Worm (Caenorhabditis elegans) whole organism, L4 larva: ENCODE results near the gene rps-21.

Source experiments
- F26F4.8 ChIP-seq: fragments of 200-800 bp; sonication (Bioruptor generic); conservative IDR thresholded peaks from 2 replicates; pipeline ENCODE4 v1.3.6; 2022; ENCODE audit warnings: missing genetic modification characterization, missing compliant biosample characterization
- F37D6.2 ChIP-seq: sonication (generic microtip); optimal IDR thresholded peaks from 2 replicates; lab custom pipeline; 2016; ENCODE audit warnings: mild to moderate bottlenecking, missing genetic modification characterization, missing compliant biosample characterization
- F49E8.2 ChIP-seq: sonication (generic microtip); optimal IDR thresholded peaks from 2 replicates; lab custom pipeline; 2016; ENCODE audit warnings: missing compliant biosample characterization, mild to moderate bottlenecking, missing genetic modification characterization, borderline replicate concordance
- T26A8.4 ChIP-seq: fragments of 200-800 bp; sonication (Bioruptor generic); IDR thresholded peaks from 2 replicates; pipeline ENCODE4 v1.3.6; 2022; ENCODE audit warnings: missing genetic modification characterization, missing compliant biosample characterization
- Y48G9A.11 ChIP-seq: fragments of 200-800 bp; sonication (Bioruptor generic); IDR thresholded peaks from 2 replicates; pipeline ENCODE4 v1.3.6; 2022; ENCODE audit warnings: missing genetic modification reagents, missing genetic modification characterization, missing compliant biosample characterization
- Y75B8A.6 ChIP-seq: fragments of 200-800 bp; sonication (Bioruptor generic); IDR thresholded peaks from 2 replicates; pipeline ENCODE4 v1.3.6; 2022; ENCODE audit warnings: missing genetic modification reagents, missing genetic modification characterization, missing compliant biosample characterization
- ZK337.2 ChIP-seq: fragments of 200-800 bp; sonication (Bioruptor generic); IDR thresholded peaks from 2 replicates; pipeline ENCODE4 v1.3.6; 2022; ENCODE audit warnings: missing genetic modification reagents, missing genetic modification characterization, missing compliant biosample characterization
- ZK546.5 ChIP-seq, 2 experiments: sonication (generic microtip); optimal IDR thresholded peaks; 2 replicates each; lab custom pipeline; 2017; ENCODE audit warnings: missing biosample characterization in 2 of 2, missing genetic modification characterization in 2 of 2
- aha-1 ChIP-seq: fragments of 150-350 bp; peaks from one replicate; lab custom pipeline; 2014; ENCODE audit warnings: missing biosample characterization, missing genetic modification characterization
- ama-1 ChIP-seq: fragments of 150-350 bp; optimal IDR thresholded peaks from 2 replicates; lab custom pipeline; 2014; ENCODE audit warnings: inconsistent platforms, mixed read lengths
- ceh-20 ChIP-seq: fragments of 200-800 bp; sonication (Bioruptor generic); IDR thresholded peaks from 2 replicates; pipeline ENCODE4 v1.3.6; 2022; ENCODE audit warnings: missing genetic modification reagents, missing genetic modification characterization, missing compliant biosample characterization
- ceh-28 ChIP-seq: fragments of 150-350 bp; optimal IDR thresholded peaks from 2 replicates; lab custom pipeline; 2014; ENCODE audit warnings: missing biosample characterization, missing genetic modification reagents, missing genetic modification characterization
- ceh-44 ChIP-seq: fragments of 200-800 bp; sonication (Bioruptor generic); IDR thresholded peaks from 2 replicates; pipeline ENCODE4 v1.3.6; 2022; ENCODE audit warnings: missing genetic modification reagents, missing genetic modification characterization, missing compliant biosample characterization
- ceh-62 ChIP-seq: sonication (generic microtip); optimal IDR thresholded peaks from 2 replicates; lab custom pipeline; 2017; ENCODE audit warnings: missing biosample characterization, missing genetic modification characterization
- ceh-82 ChIP-seq: sonication (generic microtip); optimal IDR thresholded peaks from 2 replicates; lab custom pipeline; 2017; ENCODE audit warnings: missing biosample characterization, missing genetic modification characterization
- cey-2 ChIP-seq: sonication (generic microtip); optimal IDR thresholded peaks from 3 replicates; lab custom pipeline; 2017; ENCODE audit warnings: missing genetic modification characterization, mild to moderate bottlenecking, missing compliant biosample characterization, antibody characterized with exemption, borderline replicate concordance; ENCODE audit not compliant: insufficient read depth
- daf-16 ChIP-seq, 3 experiments: sonication (generic microtip); optimal IDR thresholded peaks; 2 replicates each; lab custom pipeline; 2016 to 2017; ENCODE audit warnings: missing genetic modification characterization in 3 of 3, missing genetic modification reagents in 3 of 3, mild to moderate bottlenecking in 2 of 3, missing compliant biosample characterization in 2 of 3, missing biosample characterization in 1 of 3, moderate library complexity in 1 of 3
- dmd-8 ChIP-seq: fragments of 200-800 bp; sonication (Bioruptor generic); IDR thresholded peaks from 2 replicates; pipeline ENCODE4 v1.3.6; 2022; ENCODE audit warnings: missing genetic modification characterization, missing compliant biosample characterization
- dpl-1 ChIP-seq: fragments of 150-350 bp; optimal IDR thresholded peaks from 2 replicates; lab custom pipeline; 2014; ENCODE audit warnings: missing biosample characterization, missing genetic modification reagents, missing genetic modification characterization
- fos-1 ChIP-seq: fragments of 150-350 bp; optimal IDR thresholded peaks from 2 replicates; lab custom pipeline; 2014; ENCODE audit warnings: missing biosample characterization, missing genetic modification characterization
- gei-8 ChIP-seq: fragments of 200-800 bp; sonication (Bioruptor generic); optimal IDR thresholded peaks from 2 replicates; lab custom pipeline; 2018; ENCODE audit warnings: mild to moderate bottlenecking, missing genetic modification characterization, missing compliant biosample characterization
- hlh-30 ChIP-seq: sonication (generic microtip); optimal IDR thresholded peaks from 2 replicates; lab custom pipeline; 2017; ENCODE audit warnings: antibody characterized with exemption, mild to moderate bottlenecking, missing genetic modification characterization, missing compliant biosample characterization; ENCODE audit not compliant: insufficient read depth
- hmg-1.1 ChIP-seq: fragments of 200-800 bp; sonication (Bioruptor generic); IDR thresholded peaks from 2 replicates; pipeline ENCODE4 v1.3.6; 2022; ENCODE audit warnings: missing genetic modification reagents, missing genetic modification characterization, missing compliant biosample characterization
- lin-38 ChIP-seq: fragments of 200-800 bp; sonication (Bioruptor generic); IDR thresholded peaks from 2 replicates; pipeline ENCODE4 v1.3.6; 2022; ENCODE audit warnings: missing genetic modification reagents, missing genetic modification characterization, missing compliant biosample characterization
- lin-39 ChIP-seq: fragments of 150-350 bp; optimal IDR thresholded peaks from 2 replicates; lab custom pipeline; 2014; ENCODE audit warnings: missing biosample characterization, missing genetic modification reagents, missing genetic modification characterization
- madf-5 ChIP-seq, 2 experiments: fragments of 200-800 bp; sonication (Bioruptor generic); IDR thresholded peaks; 2 replicates each; pipeline ENCODE4 v1.3.6; 2022; ENCODE audit warnings: missing compliant biosample characterization in 2 of 2, missing genetic modification characterization in 2 of 2
- mdl-1 ChIP-seq, 2 experiments: fragments of 150-350 bp in 1 of 2; sonication (generic microtip) in 1 of 2; optimal IDR thresholded peaks; 2 replicates each; lab custom pipeline; 2014 to 2017; ENCODE audit warnings: missing biosample characterization in 2 of 2, missing genetic modification characterization in 2 of 2
- mep-1 ChIP-seq: fragments of 150-350 bp; sonication (generic microtip); optimal IDR thresholded peaks from 3 replicates; lab custom pipeline; 2014; ENCODE audit warnings: missing biosample characterization, missing genetic modification characterization
- mes-2 ChIP-seq: sonication (generic microtip); optimal IDR thresholded peaks from 2 replicates; lab custom pipeline; 2016; ENCODE audit warnings: missing genotype, mild to moderate bottlenecking, missing genetic modification characterization, missing compliant biosample characterization; ENCODE audit not compliant: poor library complexity, severe bottlenecking
- mxl-2 ChIP-seq: fragments of 200-800 bp; sonication (Bioruptor generic); conservative IDR thresholded peaks from 2 replicates; pipeline ENCODE4 v1.3.6; 2022; ENCODE audit warnings: missing genetic modification reagents, missing genetic modification characterization, missing compliant biosample characterization
- nhr-11 ChIP-seq: fragments of 150-350 bp; optimal IDR thresholded peaks from 2 replicates; lab custom pipeline; 2014; ENCODE audit warnings: missing biosample characterization, missing genetic modification characterization
- nhr-111 ChIP-seq: fragments of 200-800 bp; sonication (Bioruptor generic); optimal IDR thresholded peaks from 2 replicates; lab custom pipeline; 2018; ENCODE audit warnings: mild to moderate bottlenecking, missing genetic modification characterization, missing compliant biosample characterization
- nhr-237 ChIP-seq: sonication (generic microtip); optimal IDR thresholded peaks from 2 replicates; lab custom pipeline; 2017; ENCODE audit warnings: missing biosample characterization, missing genetic modification characterization
- nhr-28 ChIP-seq: fragments of 150-350 bp; optimal IDR thresholded peaks from 2 replicates; lab custom pipeline; 2014; ENCODE audit warnings: missing biosample characterization, missing genetic modification characterization
- nhr-41 ChIP-seq: fragments of 200-800 bp; sonication (Bioruptor generic); IDR thresholded peaks from 2 replicates; pipeline ENCODE4 v1.3.6; 2022; ENCODE audit warnings: missing genetic modification reagents, missing genetic modification characterization, missing compliant biosample characterization
- nhr-48 ChIP-seq: sonication (generic microtip); optimal IDR thresholded peaks from 2 replicates; lab custom pipeline; 2016; ENCODE audit warnings: mild to moderate bottlenecking, missing genetic modification characterization, missing compliant biosample characterization
- nhr-76 ChIP-seq: fragments of 150-350 bp; optimal IDR thresholded peaks from 2 replicates; lab custom pipeline; 2014; ENCODE audit warnings: missing biosample characterization, missing genetic modification characterization
- php-3 ChIP-seq: fragments of 200-800 bp; sonication (Bioruptor generic); IDR thresholded peaks from 2 replicates; pipeline ENCODE4 v1.3.6; 2022; ENCODE audit warnings: missing genetic modification reagents, missing genetic modification characterization, missing compliant biosample characterization
- pqm-1 ChIP-seq: sonication (generic microtip); optimal IDR thresholded peaks from 2 replicates; lab custom pipeline; 2017; ENCODE audit warnings: missing biosample characterization, missing genetic modification characterization
- saeg-2 ChIP-seq: fragments of 200-800 bp; sonication (Bioruptor generic); IDR thresholded peaks from 2 replicates; pipeline ENCODE4 v1.3.6; 2022; ENCODE audit warnings: missing genetic modification reagents, missing genetic modification characterization, missing compliant biosample characterization
- set-16 ChIP-seq: fragments of 200-800 bp; sonication (Bioruptor generic); IDR thresholded peaks from 2 replicates; pipeline ENCODE4 v1.3.6; 2022; ENCODE audit warnings: missing genetic modification reagents, missing genetic modification characterization, missing compliant biosample characterization
- snpc-4 ChIP-seq: fragments of 150-350 bp; optimal IDR thresholded peaks from 2 replicates; lab custom pipeline; 2014; ENCODE audit warnings: missing biosample characterization, missing genetic modification characterization
- tag-97 ChIP-seq: fragments of 200-800 bp; sonication (Bioruptor generic); IDR thresholded peaks from 2 replicates; pipeline ENCODE4 v1.3.6; 2022; ENCODE audit warnings: missing genetic modification characterization, missing compliant biosample characterization
- unc-130 ChIP-seq: sonication (generic microtip); optimal IDR thresholded peaks from 2 replicates; lab custom pipeline; 2016; ENCODE audit warnings: missing genetic modification reagents, missing genetic modification characterization, missing compliant biosample characterization
- unc-39 ChIP-seq: sonication (generic microtip); optimal IDR thresholded peaks from 2 replicates; lab custom pipeline; 2017; ENCODE audit warnings: missing biosample characterization, missing genetic modification characterization
- unc-62 ChIP-seq, 3 experiments: fragments of 150-350 bp in 1 of 3; sonication (generic microtip); optimal IDR thresholded peaks in 2 of 3; peaks in 1 of 3; 1 replicate in 1 of 3; 2 replicates in 2 of 3; lab custom pipeline; 2014 to 2017; ENCODE audit warnings: missing biosample characterization in 3 of 3, missing genetic modification characterization in 3 of 3, missing genetic modification reagents in 3 of 3, missing genotype in 1 of 3
- zag-1 ChIP-seq: fragments of 150-350 bp; optimal IDR thresholded peaks from 2 replicates; lab custom pipeline; 2014; ENCODE audit warnings: missing biosample characterization, missing genetic modification characterization
- zfp-2 ChIP-seq: sonication (generic microtip); optimal IDR thresholded peaks from 2 replicates; lab custom pipeline; 2016; ENCODE audit warnings: mild to moderate bottlenecking, missing genetic modification characterization, missing compliant biosample characterization
- zfp-3 ChIP-seq: fragments of 200-800 bp; sonication (Bioruptor generic); conservative IDR thresholded peaks from 2 replicates; pipeline ENCODE4 v1.3.6; 2022; ENCODE audit warnings: missing genetic modification reagents, missing genetic modification characterization, missing compliant biosample characterization
- zip-11 ChIP-seq: fragments of 200-800 bp; sonication (Bioruptor generic); IDR thresholded peaks from 2 replicates; pipeline ENCODE4 v1.3.6; 2022; ENCODE audit warnings: missing genetic modification characterization, missing compliant biosample characterization
- ztf-7 ChIP-seq: fragments of 150-350 bp; optimal IDR thresholded peaks from 2 replicates; lab custom pipeline; 2014; ENCODE audit warnings: missing biosample characterization, missing genetic modification characterization

rps-21 gene

ce11 chrIII:7153747-7154238 is 35.6 kb downstream of the rps-21 start, which contains the start of gene ogt-1:
Gene ogt-1, minus strand, starts transcription at chrIII:7153797.
- peak; percentile 54; the same call in 1 of the 2 replicates for TF ChIP-seq ceh-20 (GFP tag; lab: Robert Waterston, UW)
- TF ChIP-seq lin-39 (tag; lab: Kevin White, UChicago): no peak
- TF ChIP-seq php-3 (GFP tag; lab: Robert Waterston, UW): 0 out of 2 replicates have a peak, but pooled peaks have one; percentile 36
- peak; percentile 82 for TF ChIP-seq hmg-1.1
- no peak for TF ChIP-seq fos-1 (tag; lab: Kevin White, UChicago)
- TF ChIP-seq unc-62 (GFP tag; optimal IDR thresholded peaks at IDR 0.05 in 1 of 2; lab: Kevin White, UChicago): peak in 1 of 2 experiments; percentile 99
- TF ChIP-seq unc-62 (tag; optimal IDR thresholded peaks at IDR 0.05; lab: Kevin White, UChicago): no peak
- TF ChIP-seq mes-2 (tag; lab: Kevin White, UChicago): peak; percentile 81
- no peak for TF ChIP-seq snpc-4
- peak; percentile 65 for TF ChIP-seq nhr-28 (tag; lab: Kevin White, UChicago)
- TF ChIP-seq ceh-82: no peak
- no peak for TF ChIP-seq ztf-7 (tag; lab: Kevin White, UChicago)
- no peak for TF ChIP-seq nhr-41
- 0 out of 2 replicates have a peak, but pooled peaks have one; percentile 37 for TF ChIP-seq saeg-2 (GFP tag; lab: Robert Waterston, UW)
- no peak for TF ChIP-seq ZK337.2
- TF ChIP-seq unc-130: no peak
- no peak for TF ChIP-seq zfp-2
- no peak for TF ChIP-seq zag-1 (tag; lab: Kevin White, UChicago)
- no peak for TF ChIP-seq dmd-8 (GFP tag; lab: Robert Waterston, UW)
- no peak for TF ChIP-seq nhr-111
- TF ChIP-seq nhr-11 (tag; lab: Kevin White, UChicago): peak; percentile 47
- TF ChIP-seq T26A8.4 (GFP tag; lab: Robert Waterston, UW): peak; percentile 80
- TF ChIP-seq hlh-30 (tag; lab: Kevin White, UChicago): peak; percentile 88
- TF ChIP-seq F26F4.8 (GFP tag; lab: Robert Waterston, UW): no peak
- no peak for TF ChIP-seq ceh-62 (tag; lab: Kevin White, UChicago)
- TF ChIP-seq ceh-44: no peak
- no peak for TF ChIP-seq unc-39 (tag; lab: Kevin White, UChicago)
- no peak for TF ChIP-seq Y75B8A.6 (GFP tag; lab: Robert Waterston, UW)
- no peak for TF ChIP-seq mxl-2
- no peak for TF ChIP-seq madf-5 (GFP tag; IDR thresholded peaks at IDR 0.05; lab: Robert Waterston, UW)
- no peak for TF ChIP-seq zfp-3
- TF ChIP-seq F49E8.2 (tag; lab: Kevin White, UChicago): no peak
- TF ChIP-seq tag-97: no peak
- peak in 1 of 2 experiments; percentile 24 for TF ChIP-seq daf-16 (GFP tag; optimal IDR thresholded peaks at IDR 0.05; lab: Kevin White, UChicago)
- TF ChIP-seq daf-16 (tag; optimal IDR thresholded peaks at IDR 0.05; lab: Kevin White, UChicago): peak; percentile 82
- TF ChIP-seq ZK546.5 (tag; optimal IDR thresholded peaks at IDR 0.05; lab: Kevin White, UChicago): no peak
- TF ChIP-seq lin-38 (GFP tag; lab: Robert Waterston, UW): peak; percentile 64
- peak; percentile 75 for TF ChIP-seq nhr-48 (tag; lab: Kevin White, UChicago)
- peak; percentile 40 for TF ChIP-seq F37D6.2 (tag; lab: Kevin White, UChicago)
- peak; percentile 87 to 88 for TF ChIP-seq mdl-1 (tag; optimal IDR thresholded peaks at IDR 0.05; lab: Kevin White, UChicago)
- TF ChIP-seq nhr-237 (tag; lab: Kevin White, UChicago): no peak
- no peak for TF ChIP-seq pqm-1 (tag; lab: Kevin White, UChicago)
- TF ChIP-seq set-16 (GFP tag; lab: Robert Waterston, UW): no peak
- TF ChIP-seq mep-1 (tag; lab: Kevin White, UChicago): peak; percentile 88
- peak; percentile 72 for TF ChIP-seq aha-1
- TF ChIP-seq nhr-76 (tag; lab: Kevin White, UChicago): peak; percentile 25
- TF ChIP-seq Y48G9A.11: no peak
- TF ChIP-seq dpl-1 (GFP tag; lab: Kevin White, UChicago): peak; percentile 61
- TF ChIP-seq gei-8: no peak
- peak; percentile 32 for TF ChIP-seq ceh-28 (tag; lab: Kevin White, UChicago)
- TF ChIP-seq ama-1 (lab: Kevin White, UChicago): no peak
- peak; percentile 43 for TF ChIP-seq cey-2 (tag; lab: Kevin White, UChicago)
- TF ChIP-seq zip-11: no peak
